Fruit fly (Drosophila melanogaster) whole organism, embryonic: ENCODE data around the gene Acp26Aa.

Experiments
- CG10366 ChIP-seq: fragments of 200-800 bp; sonication (Bioruptor generic); IDR thresholded peaks from 2 replicates; pipeline ENCODE4 v1.3.6; 2022; ENCODE audit warnings: missing biosample characterization, missing genetic modification characterization
- CG10431 ChIP-seq: fragments of 200-800 bp; sonication (Bioruptor generic); optimal IDR thresholded peaks from 3 replicates; lab custom pipeline; 2018; ENCODE audit warnings: missing biosample characterization, mild to moderate bottlenecking, missing genetic modification characterization
- CG10543 ChIP-seq: fragments of 200-800 bp; sonication (Bioruptor generic); optimal IDR thresholded peaks from 3 replicates; lab custom pipeline; 2017; ENCODE audit warnings: missing biosample characterization, mild to moderate bottlenecking, missing genetic modification characterization, moderate library complexity
- CG11560 ChIP-seq: fragments of 200-800 bp; sonication (Bioruptor generic); IDR thresholded peaks from 3 replicates; pipeline ENCODE4 v1.3.6; 2022; ENCODE audit warnings: missing biosample characterization, missing genetic modification characterization
- CG11695 ChIP-seq: fragments of 200-800 bp; sonication (Bioruptor generic); IDR thresholded peaks from 3 replicates; pipeline ENCODE4 v1.3.6; 2022; ENCODE audit warnings: missing biosample characterization, missing genetic modification characterization
- CG11723 ChIP-seq: fragments of 200-800 bp; sonication (Bioruptor generic); optimal IDR thresholded peaks from 2 replicates; lab custom pipeline; 2017; ENCODE audit warnings: missing biosample characterization, mild to moderate bottlenecking, missing genetic modification characterization
- CG12769 ChIP-seq: fragments of 200-800 bp; sonication (Bioruptor generic); optimal IDR thresholded peaks from 2 replicates; lab custom pipeline; 2019; ENCODE audit warnings: missing biosample characterization, mild to moderate bottlenecking, missing genetic modification characterization, moderate library complexity
- CG13894 ChIP-seq: fragments of 200-800 bp; sonication (Bioruptor generic); optimal IDR thresholded peaks from 3 replicates; lab custom pipeline; 2018; ENCODE audit warnings: missing biosample characterization, mild to moderate bottlenecking, missing genetic modification characterization, moderate library complexity
- CG14710 ChIP-seq: fragments of 200-800 bp; sonication (Bioruptor generic); optimal IDR thresholded peaks from 3 replicates; lab custom pipeline; 2019; ENCODE audit warnings: missing biosample characterization, mild to moderate bottlenecking, missing genetic modification characterization, moderate library complexity
- CG15479 ChIP-seq: fragments of 200-800 bp; sonication (Bioruptor generic); optimal IDR thresholded peaks from 3 replicates; lab custom pipeline; 2019; ENCODE audit warnings: missing biosample characterization, mild to moderate bottlenecking, missing genetic modification characterization, moderate library complexity
- CG1603 ChIP-seq: fragments of 200-800 bp; sonication (Bioruptor generic); optimal IDR thresholded peaks from 2 replicates; lab custom pipeline; 2019; ENCODE audit warnings: missing biosample characterization, mild to moderate bottlenecking, missing genetic modification characterization, moderate library complexity
- CG16815 ChIP-seq: fragments of 200-800 bp; sonication (Bioruptor generic); optimal IDR thresholded peaks from 3 replicates; lab custom pipeline; 2017; ENCODE audit warnings: missing biosample characterization, mild to moderate bottlenecking, missing genetic modification characterization
- CG17186 ChIP-seq: fragments of 200-800 bp; sonication (Bioruptor generic); optimal IDR thresholded peaks from 3 replicates; lab custom pipeline; 2017; ENCODE audit warnings: missing biosample characterization, missing genetic modification reagents, missing genetic modification characterization
- CG2202 ChIP-seq: fragments of 200-800 bp; sonication (Bioruptor generic); optimal IDR thresholded peaks from 2 replicates; lab custom pipeline; 2018; ENCODE audit warnings: missing biosample characterization, mild to moderate bottlenecking, missing genetic modification characterization
- CG31388 ChIP-seq: fragments of 200-800 bp; sonication (Bioruptor generic); optimal IDR thresholded peaks from 2 replicates; lab custom pipeline; 2016; ENCODE audit warnings: missing biosample characterization, missing genetic modification characterization
- CG33213 ChIP-seq: fragments of 200-800 bp; sonication (Bioruptor generic); optimal IDR thresholded peaks from 3 replicates; lab custom pipeline; 2016; ENCODE audit warnings: missing biosample characterization, missing genetic modification characterization
- CG3838 ChIP-seq: fragments of 200-800 bp; sonication (Bioruptor generic); optimal IDR thresholded peaks from 3 replicates; lab custom pipeline; 2016; ENCODE audit warnings: missing biosample characterization, missing genetic modification characterization
- CG4282 ChIP-seq: fragments of 200-800 bp; sonication (Bioruptor generic); optimal IDR thresholded peaks from 2 replicates; lab custom pipeline; 2016; ENCODE audit warnings: missing biosample characterization, missing genetic modification characterization
- CG4854 ChIP-seq: fragments of 200-800 bp; sonication (Bioruptor generic); optimal IDR thresholded peaks from 2 replicates; lab custom pipeline; 2016; ENCODE audit warnings: missing biosample characterization, missing genetic modification characterization, inconsistent platforms
- CG5953 ChIP-seq: fragments of 200-800 bp; sonication (Bioruptor generic); IDR thresholded peaks from 2 replicates; pipeline ENCODE4 v1.3.6; 2022; ENCODE audit warnings: missing biosample characterization, missing genetic modification characterization
- CG6254 ChIP-seq: fragments of 200-800 bp; sonication (Bioruptor generic); optimal IDR thresholded peaks from 3 replicates; lab custom pipeline; 2017; ENCODE audit warnings: mild to moderate bottlenecking, missing biosample characterization, missing genetic modification reagents, missing genetic modification characterization
- CG6654 ChIP-seq: fragments of 200-800 bp; sonication (Bioruptor generic); optimal IDR thresholded peaks from 2 replicates; lab custom pipeline; 2017; ENCODE audit warnings: missing biosample characterization, mild to moderate bottlenecking, missing genetic modification characterization
- CG6854 ChIP-seq: fragments of 200-800 bp; sonication (Bioruptor generic); optimal IDR thresholded peaks from 3 replicates; lab custom pipeline; 2017; ENCODE audit warnings: missing biosample characterization, mild to moderate bottlenecking, missing genetic modification characterization
- CG7372 ChIP-seq: fragments of 200-800 bp; sonication (Bioruptor generic); IDR thresholded peaks from 2 replicates; pipeline ENCODE4 v1.3.6; 2022; ENCODE audit warnings: missing biosample characterization, missing genetic modification characterization
- CG9609 ChIP-seq: fragments of 200-800 bp; sonication (Bioruptor generic); optimal IDR thresholded peaks from 3 replicates; lab custom pipeline; 2016; ENCODE audit warnings: missing biosample characterization, missing genetic modification characterization
- CG9932 ChIP-seq: fragments of 200-800 bp; sonication (Bioruptor generic); IDR thresholded peaks from 2 replicates; pipeline ENCODE4 v1.3.6; 2022; ENCODE audit warnings: missing biosample characterization, missing genetic modification characterization
- Dbx ChIP-seq: fragments of 200-800 bp; sonication (Bioruptor generic); IDR thresholded peaks from 3 replicates; pipeline ENCODE4 v1.3.6; 2022; ENCODE audit warnings: missing biosample characterization, missing genetic modification characterization
- Deaf1 ChIP-seq: fragments of 200-800 bp; optimal IDR thresholded peaks from 3 replicates; lab custom pipeline; 2019; ENCODE audit warnings: missing biosample characterization, mild to moderate bottlenecking, missing genetic modification characterization, moderate library complexity
- Elba2 ChIP-seq: fragments of 200-800 bp; sonication (Bioruptor generic); optimal IDR thresholded peaks from 3 replicates; lab custom pipeline; 2016; ENCODE audit warnings: missing biosample characterization, missing genetic modification characterization
- Hr3 ChIP-seq: fragments of 200-800 bp; sonication (Bioruptor generic); optimal IDR thresholded peaks from 3 replicates; lab custom pipeline; 2016; ENCODE audit warnings: missing biosample characterization, missing genetic modification characterization
- Kr ChIP-seq: fragments of 200-800 bp; sonication (Bioruptor generic); optimal IDR thresholded peaks from 2 replicates; lab custom pipeline; 2017; ENCODE audit warnings: missing biosample characterization, mild to moderate bottlenecking, missing genetic modification characterization
- Oaz ChIP-seq: fragments of 200-800 bp; sonication (Bioruptor generic); IDR thresholded peaks from 2 replicates; pipeline ENCODE4 v1.3.6; 2022; ENCODE audit warnings: missing biosample characterization, missing genetic modification characterization
- Side ChIP-seq: fragments of 200-800 bp; sonication (Bioruptor generic); optimal IDR thresholded peaks from 2 replicates; lab custom pipeline; 2016; ENCODE audit warnings: missing biosample characterization, missing genetic modification characterization
- az2 ChIP-seq: fragments of 200-800 bp; sonication (Bioruptor generic); optimal IDR thresholded peaks from 3 replicates; lab custom pipeline; 2016; ENCODE audit warnings: missing biosample characterization, missing genetic modification characterization
- btn ChIP-seq: fragments of 200-800 bp; sonication (Bioruptor generic); optimal IDR thresholded peaks from 2 replicates; lab custom pipeline; 2016; ENCODE audit warnings: missing biosample characterization, missing genetic modification characterization
- fru ChIP-seq: fragments of >200 bp; optimal IDR thresholded peaks from 2 replicates; lab custom pipeline; 2017
- gsb-n ChIP-seq: fragments of 200-800 bp; sonication (Bioruptor generic); optimal IDR thresholded peaks from 3 replicates; lab custom pipeline; 2018; ENCODE audit warnings: missing biosample characterization, mild to moderate bottlenecking, missing genetic modification characterization
- ham ChIP-seq: fragments of 200-800 bp; sonication (Bioruptor generic); IDR thresholded peaks from 2 replicates; pipeline ENCODE4 v1.3.6; 2022; ENCODE audit warnings: missing biosample characterization, missing genetic modification characterization
- lov ChIP-seq, 2 experiments: fragments of 200-800 bp in 1 of 2; fragments of >200 bp in 1 of 2; sonication (Bioruptor generic) in 1 of 2; IDR thresholded peaks in 1 of 2; optimal IDR thresholded peaks in 1 of 2; 2 replicates in 1 of 2; 3 replicates in 1 of 2; pipeline versions ENCODE4 v1.3.6 to Lab custom; 2017 to 2022; ENCODE audit warnings: missing biosample characterization in 1 of 2, missing genetic modification characterization in 1 of 2
- luna ChIP-seq: fragments of 200-800 bp; sonication (Bioruptor generic); optimal IDR thresholded peaks from 2 replicates; lab custom pipeline; 2016; ENCODE audit warnings: missing biosample characterization, missing genetic modification characterization
- maf-S ChIP-seq: fragments of 200-800 bp; sonication (Bioruptor generic); optimal IDR thresholded peaks from 2 replicates; lab custom pipeline; 2016; ENCODE audit warnings: missing biosample characterization, missing genetic modification characterization
- odd ChIP-seq: fragments of 200-800 bp; sonication (Bioruptor generic); optimal IDR thresholded peaks from 2 replicates; lab custom pipeline; 2017; ENCODE audit warnings: missing biosample characterization, mild to moderate bottlenecking, missing genetic modification characterization
- p53 ChIP-seq: fragments of 200-800 bp; sonication (Bioruptor generic); optimal IDR thresholded peaks from 2 replicates; lab custom pipeline; 2016; ENCODE audit warnings: missing biosample characterization, missing genetic modification characterization
- prd ChIP-seq, 3 experiments: fragments of >200 bp in 2 of 3; fragments of 200-800 bp in 1 of 3; sonication (Bioruptor generic) in 1 of 3; optimal IDR thresholded peaks in 2 of 3; IDR thresholded peaks in 1 of 3; 2 replicates in 2 of 3; 3 replicates in 1 of 3; pipeline versions ENCODE4 v1.3.6 to Lab custom; 2017 to 2022; ENCODE audit warnings: missing biosample characterization in 1 of 3, missing genetic modification characterization in 1 of 3
- seq ChIP-seq: fragments of 200-800 bp; sonication (Bioruptor generic); IDR thresholded peaks from 2 replicates; pipeline ENCODE4 v1.3.6; 2022; ENCODE audit warnings: missing biosample characterization, missing genetic modification characterization
- sr ChIP-seq: fragments of 200-800 bp; sonication (Bioruptor generic); IDR thresholded peaks from 3 replicates; pipeline ENCODE4 v1.3.6; 2022; ENCODE audit warnings: missing biosample characterization, missing genetic modification characterization
- stc ChIP-seq: fragments of 200-800 bp; sonication (Bioruptor generic); IDR thresholded peaks from 2 replicates; pipeline ENCODE4 v1.3.6; 2022; ENCODE audit warnings: missing biosample characterization, missing genetic modification characterization
- stwl ChIP-seq: fragments of 200-800 bp; sonication (Bioruptor generic); optimal IDR thresholded peaks from 3 replicates; lab custom pipeline; 2018; ENCODE audit warnings: missing biosample characterization, mild to moderate bottlenecking, missing genetic modification characterization, moderate library complexity
- tx ChIP-seq: fragments of 200-800 bp; sonication (Bioruptor generic); optimal IDR thresholded peaks from 2 replicates; lab custom pipeline; 2016; ENCODE audit warnings: missing biosample characterization, missing genetic modification characterization
- unc-4 ChIP-seq: fragments of 200-800 bp; sonication (Bioruptor generic); IDR thresholded peaks from 2 replicates; pipeline ENCODE4 v1.3.6; 2022; ENCODE audit warnings: missing biosample characterization, missing genetic modification characterization; ENCODE audit not compliant: partially characterized antibody

Acp26Aa gene

dm6 chr2L:5879363-5879934 is 14.2 kb downstream of the Acp26Aa start, which contains the start of gene rau (continued):
- TF ChIP-seq CG31388 (GFP tag; lab: Kevin White, UChicago) (no peak), CG6254 (peak; percentile 72), ham (GFP tag; lab: Robert Waterston, UW) (no peak), Deaf1 (tag; lab: Kevin White, UChicago) (peak; percentile 55), Hr3 (GFP tag; lab: Kevin White, UChicago) (peak; percentile 70), luna (no peak), CG11723 (peak; percentile 66), maf-S (GFP tag; lab: Kevin White, UChicago) (peak; percentile 28), tx (GFP tag; lab: Kevin White, UChicago) (no peak), odd (peak; percentile 78), Kr (no peak), CG3838 (GFP tag; lab: Kevin White, UChicago) (no peak), CG10431 (GFP tag; lab: Kevin White, UChicago) (peak; percentile 1), stwl (peak; percentile 26), stc (GFP tag; lab: Robert Waterston, UW) (no peak), CG12769 (no peak), CG1603 (tag; lab: Kevin White, UChicago) (peak; percentile 34), CG16815 (GFP tag; lab: Kevin White, UChicago) (peak; percentile 58), seq (GFP tag; lab: Robert Waterston, UW) (no peak; the same call in 1 of the 2 replicates), CG4282 (GFP tag; lab: Kevin White, UChicago) (no peak), CG33213 (GFP tag; lab: Kevin White, UChicago) (no peak), CG9609 (GFP tag; lab: Kevin White, UChicago) (no peak), CG11560 (no peak), sr (GFP tag; lab: Robert Waterston, UW) (peak; percentile 90), CG13894 (peak; percentile 73), CG2202 (peak; percentile 62), lov (optimal IDR thresholded peaks at IDR 0.05; lab: Kevin White, UChicago) (no peak), lov (GFP tag; IDR thresholded peaks at IDR 0.05; lab: Robert Waterston, UW) (0 out of 3 replicates have a peak, but pooled peaks have one; percentile 57), CG11695 (GFP tag; lab: Robert Waterston, UW) (peak; percentile 66; the same call in 2 of the 3 replicates), CG4854 (GFP tag; lab: Kevin White, UChicago) (peak; percentile 41), btn (GFP tag; lab: Kevin White, UChicago) (no peak), p53 (GFP tag; lab: Kevin White, UChicago) (no peak), CG6854 (GFP tag; lab: Kevin White, UChicago) (peak; percentile 72), CG10543 (peak; percentile 89), CG17186 (GFP tag; lab: Kevin White, UChicago) (peak; percentile 40), CG5953 (GFP tag; lab: Robert Waterston, UW) (no peak), CG10366 (peak; percentile 60), fru (lab: Kevin White, UChicago) (no peak), CG7372 (peak; percentile 76), CG15479 (GFP tag; lab: Kevin White, UChicago) (no peak), Oaz (GFP tag; lab: Robert Waterston, UW) (no peak), CG9932 (GFP tag; lab: Robert Waterston, UW) (peak; percentile 77), prd (optimal IDR thresholded peaks at IDR 0.05; lab: Kevin White, UChicago) (no peak), prd (GFP tag; IDR thresholded peaks at IDR 0.05; lab: Robert Waterston, UW) (peak; percentile 81), az2 (peak; percentile 70), CG14710 (tag; lab: Kevin White, UChicago) (peak; percentile 75), Dbx (peak; percentile 72), CG6654 (GFP tag; lab: Kevin White, UChicago) (peak; percentile 26), gsb-n (tag; lab: Kevin White, UChicago) (peak; percentile 60), Side (GFP tag; lab: Kevin White, UChicago) (no peak), Elba2 (GFP tag; lab: Kevin White, UChicago) (no peak), unc-4 (GFP tag; lab: Robert Waterston, UW) (no peak)
